Worm (Caenorhabditis elegans) whole organism, L3 larva: ENCODE data around the gene R09H10.1.

Experiments used
- R02D3.7 ChIP-seq: fragments of 150-350 bp; optimal IDR thresholded peaks from 2 replicates; lab custom pipeline; 2014; ENCODE audit warnings: missing biosample characterization, missing genetic modification characterization
- ama-1 ChIP-seq: fragments of 150-350 bp; optimal IDR thresholded peaks from 2 replicates; lab custom pipeline; 2018
- ceh-16 ChIP-seq: sonication (generic microtip); optimal IDR thresholded peaks from 2 replicates; lab custom pipeline; 2017; ENCODE audit warnings: missing biosample characterization, missing genetic modification characterization
- ceh-28 ChIP-seq: fragments of 150-350 bp; optimal IDR thresholded peaks from 2 replicates; lab custom pipeline; 2014; ENCODE audit warnings: missing biosample characterization, missing genetic modification reagents, missing genetic modification characterization
- ceh-9 ChIP-seq: sonication (generic microtip); optimal IDR thresholded peaks from 2 replicates; lab custom pipeline; 2018; ENCODE audit warnings: missing biosample characterization, missing genetic modification characterization
- daf-12 ChIP-seq: fragments of 150-350 bp; optimal IDR thresholded peaks from 2 replicates; lab custom pipeline; 2014; ENCODE audit warnings: missing biosample characterization, missing genetic modification reagents, missing genetic modification characterization
- egl-5 ChIP-seq: fragments of 150-350 bp; optimal IDR thresholded peaks from 2 replicates; lab custom pipeline; 2017; ENCODE audit warnings: missing biosample characterization, missing genetic modification reagents, missing genetic modification characterization, inconsistent platforms
- elt-2 ChIP-seq: sonication (generic microtip); optimal IDR thresholded peaks from 2 replicates; lab custom pipeline; 2016; ENCODE audit warnings: missing genetic modification reagents, mild to moderate bottlenecking, missing genetic modification characterization, missing compliant biosample characterization
- elt-3 ChIP-seq, 3 experiments: fragments of 150-350 bp in 1 of 3; sonication (generic microtip) in 2 of 3; optimal IDR thresholded peaks; 2 replicates in 2 of 3; 4 replicates in 1 of 3; lab custom pipeline; 2014 to 2017; ENCODE audit warnings: missing biosample characterization in 3 of 3, missing genetic modification characterization in 3 of 3
- eor-1 ChIP-seq, 2 experiments: fragments of 150-350 bp; optimal IDR thresholded peaks; 2 replicates each; lab custom pipeline; 2014 to 2018; ENCODE audit warnings: missing biosample characterization in 2 of 2, missing genetic modification characterization in 2 of 2
- fkh-2 ChIP-seq: fragments of 150-350 bp; optimal IDR thresholded peaks from 2 replicates; lab custom pipeline; 2014; ENCODE audit warnings: missing biosample characterization, missing genetic modification reagents, missing genetic modification characterization
- hmg-11 ChIP-seq: sonication (generic microtip); optimal IDR thresholded peaks from 2 replicates; lab custom pipeline; 2016; ENCODE audit warnings: missing genetic modification characterization, missing compliant biosample characterization
- lin-15B ChIP-seq: fragments of 150-350 bp; optimal IDR thresholded peaks from 2 replicates; lab custom pipeline; 2014; ENCODE audit warnings: missing biosample characterization, missing genetic modification characterization
- lin-39 ChIP-seq: fragments of 150-350 bp; optimal IDR thresholded peaks from 2 replicates; lab custom pipeline; 2018; ENCODE audit warnings: missing biosample characterization, missing genetic modification reagents, missing genetic modification characterization
- mdl-1 ChIP-seq: fragments of 150-350 bp; optimal IDR thresholded peaks from 2 replicates; lab custom pipeline; 2014; ENCODE audit warnings: missing biosample characterization, missing genetic modification characterization
- mml-1 ChIP-seq: fragments of 150-350 bp; sonication (generic microtip); optimal IDR thresholded peaks from 3 replicates; lab custom pipeline; 2014; ENCODE audit warnings: missing biosample characterization, missing genetic modification characterization
- nfya-1 ChIP-seq: sonication (generic microtip); optimal IDR thresholded peaks from 2 replicates; lab custom pipeline; 2017; ENCODE audit warnings: missing genetic modification characterization, mild to moderate bottlenecking, missing compliant biosample characterization, antibody characterized with exemption, moderate library complexity; ENCODE audit not compliant: insufficient read depth
- nhr-11 ChIP-seq: fragments of 150-350 bp; optimal IDR thresholded peaks from 2 replicates; lab custom pipeline; 2014; ENCODE audit warnings: missing biosample characterization, missing genetic modification characterization
- nhr-25 ChIP-seq: sonication (generic microtip); optimal IDR thresholded peaks from 2 replicates; lab custom pipeline; 2017; ENCODE audit warnings: missing biosample characterization, missing genetic modification characterization
- nhr-43 ChIP-seq: sonication (generic microtip); optimal IDR thresholded peaks from 2 replicates; lab custom pipeline; 2016; ENCODE audit warnings: mild to moderate bottlenecking, missing genetic modification characterization, missing compliant biosample characterization; ENCODE audit not compliant: poor library complexity, severe bottlenecking
- nhr-67 ChIP-seq: fragments of 150-350 bp; optimal IDR thresholded peaks from 2 replicates; lab custom pipeline; 2014; ENCODE audit warnings: missing biosample characterization, missing genetic modification characterization
- nhr-76 ChIP-seq: fragments of 150-350 bp; sonication (generic microtip); optimal IDR thresholded peaks from 5 replicates; lab custom pipeline; 2014; ENCODE audit warnings: missing biosample characterization, missing genetic modification characterization
- nhr-77 ChIP-seq: fragments of 150-350 bp; optimal IDR thresholded peaks from 2 replicates; lab custom pipeline; 2014; ENCODE audit warnings: missing biosample characterization, missing genetic modification characterization
- pha-4 ChIP-seq: fragments of 150-350 bp; optimal IDR thresholded peaks from 2 replicates; lab custom pipeline; 2014; ENCODE audit warnings: missing biosample characterization, missing genetic modification reagents, missing genetic modification characterization
- pqm-1 ChIP-seq: fragments of 150-350 bp; optimal IDR thresholded peaks from 2 replicates; lab custom pipeline; 2017; ENCODE audit warnings: missing biosample characterization, missing genetic modification characterization, inconsistent platforms
- skn-1 ChIP-seq: fragments of 150-350 bp; optimal IDR thresholded peaks from 2 replicates; lab custom pipeline; 2014; ENCODE audit warnings: missing biosample characterization, missing genetic modification characterization
- snpc-4 ChIP-seq: fragments of 150-350 bp; optimal IDR thresholded peaks from 2 replicates; lab custom pipeline; 2014; ENCODE audit warnings: missing biosample characterization, missing genetic modification characterization
- unc-62 ChIP-seq: fragments of 150-350 bp; sonication (generic microtip); optimal IDR thresholded peaks from 4 replicates; lab custom pipeline; 2014; ENCODE audit warnings: missing biosample characterization, missing genetic modification reagents, missing genetic modification characterization
- zag-1 ChIP-seq: fragments of 150-350 bp; optimal IDR thresholded peaks from 2 replicates; lab custom pipeline; 2014; ENCODE audit warnings: missing biosample characterization, missing genetic modification characterization
- ztf-11 ChIP-seq: fragments of 150-350 bp; optimal IDR thresholded peaks from 2 replicates; lab custom pipeline; 2014; ENCODE audit warnings: missing biosample characterization, missing genetic modification characterization
- ztf-4 ChIP-seq: fragments of 150-350 bp; optimal IDR thresholded peaks from 2 replicates; lab custom pipeline; 2014; ENCODE audit warnings: missing biosample characterization, missing genetic modification characterization

R09H10.1 gene

ce11 chrIV:10636649-10637048 is 36.6 kb downstream of the R09H10.1 start, which contains the start of gene F56C4.1:
Gene F56C4.1 (plus strand): TSS chrIV:10636949.
- TF ChIP-seq lin-39 (tag; lab: Kevin White, UChicago) (no peak), elt-3 (tag; optimal IDR thresholded peaks at IDR 0.05; lab: Kevin White, UChicago) (no peak), nhr-77 (tag; lab: Kevin White, UChicago) (no peak), pha-4 (tag; lab: Kevin White, UChicago) (no peak), ceh-28 (no peak), nhr-76 (tag; lab: Kevin White, UChicago) (no peak), mdl-1 (tag; lab: Kevin White, UChicago) (no peak), fkh-2 (tag; lab: Kevin White, UChicago) (no peak), ztf-11 (tag; lab: Kevin White, UChicago) (no peak), egl-5 (tag; lab: Kevin White, UChicago) (no peak), ceh-16 (no peak), ama-1 (no peak), nhr-11 (tag; lab: Kevin White, UChicago) (no peak), eor-1 (tag; optimal IDR thresholded peaks at IDR 0.05; lab: Kevin White, UChicago) (no peak), daf-12 (tag; lab: Kevin White, UChicago) (no peak)

DNA sequence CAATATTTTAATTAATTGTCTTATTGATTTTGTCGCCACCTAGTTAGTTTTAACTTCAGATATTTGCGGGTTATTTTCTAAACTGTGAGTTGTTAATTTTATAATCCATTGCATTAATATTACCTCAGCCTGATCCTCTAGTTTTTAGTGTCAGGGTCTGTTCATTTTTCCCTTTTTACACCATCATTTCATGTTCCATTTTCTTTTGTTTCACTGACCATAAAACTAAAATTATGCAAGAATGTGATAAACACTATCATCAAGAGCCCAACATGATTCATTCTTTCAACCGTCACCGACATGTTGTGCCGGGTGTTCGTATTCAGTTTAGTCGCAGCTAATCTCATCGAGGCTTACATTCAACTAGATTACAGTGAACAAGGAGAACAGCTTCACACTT is 38.9 kb downstream of the R09H10.1 start, which contains the start of gene F56C4.2:
F56C4.2 (plus strand) TSS at position 301 of the 400 bp plus-strand sequence.
- TF ChIP-seq fkh-2 (tag; lab: Kevin White, UChicago) (no peak), snpc-4 (tag; lab: Kevin White, UChicago) (no peak), skn-1 (no peak), nhr-67 (tag; lab: Kevin White, UChicago) (no peak), R02D3.7 (tag; lab: Kevin White, UChicago) (no peak), elt-2 (tag; lab: Kevin White, UChicago) (no peak), lin-15B (tag; lab: Kevin White, UChicago) (no peak), zag-1 (tag; lab: Kevin White, UChicago) (no peak), ztf-11 (tag; lab: Kevin White, UChicago) (no peak), pqm-1 (tag; lab: Kevin White, UChicago) (no peak), ama-1 (no peak), unc-62 (no peak), nfya-1 (tag; lab: Kevin White, UChicago) (no peak), nhr-25 (tag; lab: Kevin White, UChicago) (no peak), mml-1 (no peak), ztf-4 (no peak), hmg-11 (no peak), ceh-9 (no peak), nhr-43 (tag; lab: Kevin White, UChicago) (no peak)
